Worm (Caenorhabditis elegans) whole organism, L2 larva: ENCODE results near the gene F47G3.1.
A peak's percentile ranks its signal among the peaks of the same experiment; 100 is the strongest.

Experiments used
- C34F6.9 ChIP-seq: fragments of 150-350 bp; optimal IDR thresholded peaks from 2 replicates; lab custom pipeline; 2014; ENCODE audit warnings: missing biosample characterization, missing genetic modification characterization
- F13H6.1 ChIP-seq: sonication (generic microtip); optimal IDR thresholded peaks from 2 replicates; lab custom pipeline; 2016; ENCODE audit warnings: missing genetic modification characterization, missing compliant biosample characterization
- R02D3.7 ChIP-seq: fragments of 150-350 bp; optimal IDR thresholded peaks from 2 replicates; lab custom pipeline; 2014; ENCODE audit warnings: missing biosample characterization, missing genetic modification characterization
- Y55F3AM.14 ChIP-seq: fragments of 200-800 bp; sonication (Bioruptor generic); optimal IDR thresholded peaks from 2 replicates; lab custom pipeline; 2018; ENCODE audit warnings: mild to moderate bottlenecking, missing genetic modification characterization, missing compliant biosample characterization
- ZK546.5 ChIP-seq: sonication (generic microtip); optimal IDR thresholded peaks from 2 replicates; lab custom pipeline; 2017; ENCODE audit warnings: missing biosample characterization, missing genetic modification characterization
- alr-1 ChIP-seq: fragments of 150-350 bp; optimal IDR thresholded peaks from 2 replicates; lab custom pipeline; 2014; ENCODE audit warnings: missing biosample characterization, missing genetic modification characterization
- ama-1 ChIP-seq: fragments of 150-350 bp; optimal IDR thresholded peaks from 2 replicates; lab custom pipeline; 2018; ENCODE audit warnings: inconsistent platforms
- blmp-1 ChIP-seq: sonication (generic microtip); optimal IDR thresholded peaks from 2 replicates; lab custom pipeline; 2017; ENCODE audit warnings: missing genetic modification characterization, mild to moderate bottlenecking, missing compliant biosample characterization, antibody characterized with exemption, moderate library complexity; ENCODE audit not compliant: insufficient read depth
- ceh-16 ChIP-seq: fragments of 150-350 bp; optimal IDR thresholded peaks from 2 replicates; lab custom pipeline; 2014; ENCODE audit warnings: missing biosample characterization, missing genetic modification characterization
- ceh-82 ChIP-seq: fragments of 150-350 bp; optimal IDR thresholded peaks from 2 replicates; lab custom pipeline; 2014; ENCODE audit warnings: missing biosample characterization, missing genetic modification characterization
- crh-2 ChIP-seq: sonication (generic microtip); optimal IDR thresholded peaks from 2 replicates; lab custom pipeline; 2017; ENCODE audit warnings: missing biosample characterization, missing genetic modification characterization
- egl-27 ChIP-seq: sonication (generic microtip); optimal IDR thresholded peaks from 3 replicates; lab custom pipeline; 2017; ENCODE audit warnings: missing biosample characterization, missing genetic modification reagents, missing genetic modification characterization
- elt-3 ChIP-seq: sonication (generic microtip); optimal IDR thresholded peaks from 2 replicates; lab custom pipeline; 2017; ENCODE audit warnings: missing biosample characterization, missing genetic modification characterization
- fos-1 ChIP-seq: fragments of 150-350 bp; optimal IDR thresholded peaks from 2 replicates; lab custom pipeline; 2014; ENCODE audit warnings: missing biosample characterization, missing genetic modification characterization
- gmeb-1 ChIP-seq: fragments of 150-350 bp; optimal IDR thresholded peaks from 2 replicates; lab custom pipeline; 2014; ENCODE audit warnings: missing biosample characterization, missing genetic modification characterization
- lin-39 ChIP-seq: fragments of 150-350 bp; optimal IDR thresholded peaks from 2 replicates; lab custom pipeline; 2014; ENCODE audit warnings: missing biosample characterization, missing genetic modification reagents, missing genetic modification characterization
- mab-5 ChIP-seq: fragments of 150-350 bp; optimal IDR thresholded peaks from 2 replicates; lab custom pipeline; 2014; ENCODE audit warnings: missing biosample characterization, missing genetic modification characterization
- mdl-1 ChIP-seq, 2 experiments: fragments of 150-350 bp in 1 of 2; sonication (generic microtip) in 1 of 2; optimal IDR thresholded peaks; 2 replicates each; lab custom pipeline; 2017; ENCODE audit warnings: missing biosample characterization in 2 of 2, missing genetic modification characterization in 2 of 2
- nhr-10 ChIP-seq: sonication (generic microtip); optimal IDR thresholded peaks from 2 replicates; lab custom pipeline; 2017; ENCODE audit warnings: missing biosample characterization, missing genetic modification characterization
- nhr-129 ChIP-seq: fragments of 150-350 bp; optimal IDR thresholded peaks from 2 replicates; lab custom pipeline; 2014; ENCODE audit warnings: missing biosample characterization, missing genetic modification characterization
- nhr-21 ChIP-seq: fragments of 150-350 bp; optimal IDR thresholded peaks from 2 replicates; lab custom pipeline; 2014; ENCODE audit warnings: missing biosample characterization, missing genetic modification characterization
- nhr-237 ChIP-seq: fragments of 150-350 bp; optimal IDR thresholded peaks from 2 replicates; lab custom pipeline; 2014; ENCODE audit warnings: missing biosample characterization, missing genetic modification characterization
- nhr-25 ChIP-seq: fragments of 150-350 bp; sonication (generic microtip); optimal IDR thresholded peaks from 3 replicates; lab custom pipeline; 2014; ENCODE audit warnings: missing biosample characterization, missing genetic modification characterization
- peb-1 ChIP-seq: fragments of 150-350 bp; optimal IDR thresholded peaks from 2 replicates; lab custom pipeline; 2014; ENCODE audit warnings: missing biosample characterization, missing genetic modification characterization
- sem-4 ChIP-seq: fragments of 150-350 bp; optimal IDR thresholded peaks from 2 replicates; lab custom pipeline; 2014; ENCODE audit warnings: missing biosample characterization, missing genetic modification reagents, missing genetic modification characterization
- skn-1 ChIP-seq: sonication (generic microtip); optimal IDR thresholded peaks from 2 replicates; lab custom pipeline; 2017; ENCODE audit warnings: missing biosample characterization, missing genetic modification characterization
- sma-3 ChIP-seq: sonication (generic microtip); optimal IDR thresholded peaks from 2 replicates; lab custom pipeline; 2016; ENCODE audit warnings: missing genetic modification reagents, missing genetic modification characterization, missing compliant biosample characterization
- sma-9 ChIP-seq, 2 experiments: fragments of 150-350 bp in 1 of 2; sonication (generic microtip) in 1 of 2; optimal IDR thresholded peaks; 2 replicates each; lab custom pipeline; 2014 to 2016; ENCODE audit warnings: missing genetic modification characterization in 2 of 2, mild to moderate bottlenecking in 1 of 2, missing biosample characterization in 1 of 2, missing compliant biosample characterization in 1 of 2, missing genetic modification reagents in 1 of 2, moderate library complexity in 1 of 2
- snpc-4 ChIP-seq: fragments of 150-350 bp; optimal IDR thresholded peaks from 2 replicates; lab custom pipeline; 2014; ENCODE audit warnings: missing biosample characterization, missing genetic modification characterization
- unc-39 ChIP-seq: fragments of 150-350 bp; optimal IDR thresholded peaks from 2 replicates; lab custom pipeline; 2014; ENCODE audit warnings: missing biosample characterization, missing genetic modification characterization
- unc-62 ChIP-seq: fragments of 150-350 bp; optimal IDR thresholded peaks from 2 replicates; lab custom pipeline; 2014; ENCODE audit warnings: missing biosample characterization, missing genetic modification reagents, missing genetic modification characterization
- ztf-11 ChIP-seq: sonication (generic microtip); optimal IDR thresholded peaks from 2 replicates; lab custom pipeline; 2017; ENCODE audit warnings: missing biosample characterization, missing genetic modification characterization

F47G3.1 gene

DNA sequence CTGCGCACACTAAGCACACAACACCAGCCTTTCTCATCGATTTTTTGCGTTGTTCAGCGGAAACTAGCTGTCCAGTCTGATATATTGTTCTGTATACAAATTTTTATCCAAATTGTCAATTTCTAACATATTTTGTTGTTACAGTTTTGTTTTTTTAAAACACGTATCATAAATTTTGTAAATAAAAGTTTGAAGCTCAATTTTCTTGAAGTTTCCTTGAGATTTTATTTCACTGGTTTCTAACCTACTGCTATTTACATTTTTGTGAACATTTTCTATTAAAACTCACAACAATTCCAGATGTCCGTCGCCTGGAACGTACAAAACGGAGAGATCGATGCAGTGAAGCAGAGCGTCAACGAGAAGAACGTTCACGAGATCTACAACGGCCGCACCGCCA, 21.6 kb downstream of the F47G3.1 start, which contains the start of gene mtpn-1:
mtpn-1 (plus strand) TSS at position 301 of the 400 bp plus-strand sequence.
- TF ChIP-seq Y55F3AM.14 (GFP tag; lab: Kevin White, UChicago) (no peak), ZK546.5 (tag; lab: Kevin White, UChicago) (no peak), sma-9 (GFP tag; optimal IDR thresholded peaks at IDR 0.05; lab: Kevin White, UChicago) (no peak), sma-9 (tag; optimal IDR thresholded peaks at IDR 0.05; lab: Kevin White, UChicago) (no peak), nhr-237 (tag; lab: Kevin White, UChicago) (no peak), blmp-1 (no peak), R02D3.7 (tag; lab: Kevin White, UChicago) (no peak), skn-1 (tag; lab: Kevin White, UChicago) (no peak), unc-62 (GFP tag; lab: Kevin White, UChicago) (no peak), snpc-4 (no peak), ztf-11 (tag; lab: Kevin White, UChicago) (no peak), nhr-25 (tag; lab: Kevin White, UChicago) (no peak), lin-39 (no peak), C34F6.9 (tag; lab: Kevin White, UChicago) (no peak), egl-27 (tag; lab: Kevin White, UChicago) (no peak), nhr-129 (no peak), sma-3 (GFP tag; lab: Kevin White, UChicago) (no peak), nhr-10 (tag; lab: Kevin White, UChicago) (no peak), ceh-82 (no peak), gmeb-1 (tag; lab: Kevin White, UChicago) (no peak)
- TF ChIP-seq, all 48 proteins: peak for 0

DNA sequence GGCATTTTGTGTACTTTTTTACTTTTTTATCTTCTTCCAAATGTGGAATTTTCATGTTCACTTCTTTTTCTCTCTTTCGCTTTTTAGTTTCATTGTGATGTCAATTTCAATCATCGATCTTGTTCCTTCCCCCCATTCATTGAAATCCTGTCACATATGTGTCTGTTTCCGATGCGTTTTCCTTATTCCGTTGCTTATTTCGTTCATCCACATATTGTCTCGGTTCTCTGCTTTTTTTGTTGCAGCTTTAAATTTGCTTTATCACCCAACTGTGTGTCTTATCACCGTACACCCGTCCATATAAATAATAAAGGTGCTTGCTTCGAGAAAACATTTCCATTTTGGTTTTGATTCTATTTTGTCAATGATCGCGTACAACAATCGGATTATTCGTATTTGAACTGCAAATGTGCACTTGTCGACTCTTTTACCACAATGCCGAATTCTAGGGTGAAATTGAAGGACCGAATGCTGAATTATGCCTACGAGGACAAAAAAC, 23.7 kb downstream of the F47G3.1 start, which contains the start of the genes C43H6.12 and trpp-12:
C43H6.12 (plus strand) TSS at position 365 of the 499 bp plus-strand sequence.
trpp-12 (plus strand) TSS at position 449 of the 499 bp plus-strand sequence.
- TF ChIP-seq ceh-16 (tag; lab: Kevin White, UChicago) (no peak), mab-5 (tag; lab: Kevin White, UChicago) (no peak), crh-2 (no peak), snpc-4 (no peak), ztf-11 (tag; lab: Kevin White, UChicago) (no peak), sem-4 (tag; lab: Kevin White, UChicago) (no peak), elt-3 (no peak)

DNA sequence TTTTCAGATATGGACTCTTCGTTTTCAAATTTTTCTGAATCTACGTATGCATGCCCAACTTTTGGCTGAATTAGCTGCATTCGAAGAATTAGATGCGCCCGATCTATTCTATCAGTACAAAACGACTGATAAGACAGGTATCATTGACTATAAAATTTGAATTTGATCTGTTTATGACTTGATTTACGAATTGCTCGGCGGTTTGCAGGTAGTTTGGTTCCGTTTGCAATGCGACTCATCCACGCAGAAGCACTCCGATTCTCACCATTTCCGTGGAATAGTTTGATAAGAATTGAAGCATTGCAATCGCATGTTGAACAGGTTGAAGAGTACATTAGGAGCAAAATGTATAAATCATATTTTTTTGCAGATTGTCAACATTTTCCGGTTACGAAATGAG, 25.4 kb downstream of the F47G3.1 start:
- peak; percentile 44 for TF ChIP-seq sma-9 (GFP tag; optimal IDR thresholded peaks at IDR 0.05; lab: Kevin White, UChicago)
- TF ChIP-seq sma-9 (tag; optimal IDR thresholded peaks at IDR 0.05; lab: Kevin White, UChicago) = no peak
- peak; percentile 80 for TF ChIP-seq fos-1 (tag; lab: Kevin White, UChicago)
- no peak for TF ChIP-seq R02D3.7 (tag; lab: Kevin White, UChicago)

DNA sequence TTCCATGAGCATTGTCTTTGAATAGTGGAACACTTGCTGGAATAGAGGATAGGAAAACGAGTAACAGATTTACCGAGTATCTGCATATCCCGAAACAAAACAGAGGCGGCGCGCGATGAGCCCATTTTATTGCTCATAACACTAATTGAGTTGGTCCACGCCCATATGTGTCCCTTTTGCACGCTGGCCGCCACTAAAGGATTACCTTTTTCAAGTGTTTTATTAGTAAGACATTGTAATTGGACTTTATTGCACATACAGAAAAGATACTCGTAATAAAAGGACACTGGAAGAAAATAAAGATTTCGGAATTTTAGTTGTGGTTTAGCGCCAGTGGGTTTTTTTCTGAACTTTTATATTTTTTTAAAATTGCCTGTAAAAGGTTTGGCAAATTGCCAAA, 27.7 kb downstream of the F47G3.1 start, which contains the start of gene hlh-15:
hlh-15 (minus strand) TSS at position 101 of the 400 bp plus-strand sequence.
- TF ChIP-seq crh-2 (no peak), ama-1 (lab: Kevin White, UChicago) (no peak), alr-1 (tag; lab: Kevin White, UChicago) (no peak), peb-1 (tag; lab: Kevin White, UChicago) (no peak), ceh-82 (no peak), F13H6.1 (no peak), sma-9 (GFP tag; optimal IDR thresholded peaks at IDR 0.05; lab: Kevin White, UChicago) (no peak), sma-9 (tag; optimal IDR thresholded peaks at IDR 0.05; lab: Kevin White, UChicago) (no peak), nhr-21 (tag; lab: Kevin White, UChicago) (no peak), sma-3 (GFP tag; lab: Kevin White, UChicago) (no peak), nhr-129 (no peak), mdl-1 (tag; optimal IDR thresholded peaks at IDR 0.05; lab: Kevin White, UChicago) (no peak), unc-39 (no peak), ztf-11 (tag; lab: Kevin White, UChicago) (no peak), lin-39 (no peak), blmp-1 (no peak), unc-62 (GFP tag; lab: Kevin White, UChicago) (no peak), ceh-16 (tag; lab: Kevin White, UChicago) (no peak)

DNA sequence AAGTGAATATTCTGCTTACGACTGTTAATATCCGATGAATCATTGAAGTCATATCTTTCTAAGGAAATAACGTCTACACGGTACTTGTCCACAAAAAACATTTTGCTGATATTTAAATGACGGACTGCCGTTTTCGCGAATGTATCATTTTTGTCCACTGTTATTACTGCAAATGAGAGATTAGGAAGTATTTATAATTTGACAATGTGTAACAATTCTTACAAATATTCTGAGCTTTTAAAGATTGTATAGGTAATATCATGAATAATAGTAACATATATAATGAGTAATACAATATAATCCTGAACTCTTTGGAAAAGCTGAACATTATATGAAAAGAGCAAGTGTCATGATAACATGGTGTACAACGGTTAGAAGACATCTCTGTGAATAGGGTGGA, 34.2 kb downstream of the F47G3.1 start, which contains the start of gene glr-7:
glr-7 (minus strand) TSS at position 101 of the 400 bp plus-strand sequence.
- no peak for TF ChIP-seq ztf-11 (tag; lab: Kevin White, UChicago)
- TF ChIP-seq ceh-82 = no peak
